Worm (Caenorhabditis elegans) whole organism, L1 larva: ENCODE results near the gene nas-8.
A peak's percentile ranks its signal among the peaks of the same experiment; 100 is the strongest.

Experiments
- C04F5.9 ChIP-seq: sonication (generic microtip); optimal IDR thresholded peaks from 2 replicates; lab custom pipeline; 2016; ENCODE audit warnings: missing genetic modification characterization, missing compliant biosample characterization
- C16A3.4 ChIP-seq: fragments of 150-350 bp; optimal IDR thresholded peaks from 2 replicates; lab custom pipeline; 2014; ENCODE audit warnings: missing biosample characterization, missing genetic modification characterization
- C34B4.2 ChIP-seq: sonication (generic microtip); optimal IDR thresholded peaks from 2 replicates; lab custom pipeline; 2017; ENCODE audit warnings: mild to moderate bottlenecking, missing genetic modification characterization, missing compliant biosample characterization
- F16B12.6 ChIP-seq: fragments of 150-350 bp; optimal IDR thresholded peaks from 2 replicates; lab custom pipeline; 2014; ENCODE audit warnings: missing biosample characterization, missing genetic modification characterization
- aha-1 ChIP-seq: fragments of 150-350 bp; optimal IDR thresholded peaks from 2 replicates; lab custom pipeline; 2014; ENCODE audit warnings: missing biosample characterization, missing genetic modification characterization
- ceh-63 ChIP-seq: fragments of 200-800 bp; sonication (Bioruptor generic); optimal IDR thresholded peaks from 2 replicates; lab custom pipeline; 2018; ENCODE audit warnings: mild to moderate bottlenecking, missing genetic modification characterization, missing compliant biosample characterization
- ceh-82 ChIP-seq, 3 experiments: fragments of 150-350 bp in 1 of 3; sonication (generic microtip) in 2 of 3; optimal IDR thresholded peaks; 2 replicates each; lab custom pipeline; 2014 to 2017; ENCODE audit warnings: missing biosample characterization in 3 of 3, missing genetic modification characterization in 3 of 3
- ceh-88 ChIP-seq: fragments of 200-800 bp; sonication (Bioruptor generic); IDR thresholded peaks from 2 replicates; pipeline ENCODE4 v1.3.6; 2022; ENCODE audit warnings: missing genetic modification characterization, missing compliant biosample characterization
- ceh-90 ChIP-seq: sonication (generic microtip); optimal IDR thresholded peaks from 2 replicates; lab custom pipeline; 2016; ENCODE audit warnings: missing genetic modification characterization, missing compliant biosample characterization
- dpl-1 ChIP-seq, 3 experiments: fragments of 150-350 bp in 2 of 3; sonication (generic microtip) in 1 of 3; optimal IDR thresholded peaks; 2 replicates each; lab custom pipeline; 2014 to 2017; ENCODE audit warnings: missing biosample characterization in 3 of 3, missing genetic modification characterization in 3 of 3, missing genetic modification reagents in 3 of 3
- efl-3 ChIP-seq: fragments of 200-800 bp; sonication (Bioruptor generic); optimal IDR thresholded peaks from 2 replicates; lab custom pipeline; 2018; ENCODE audit warnings: mild to moderate bottlenecking, missing genetic modification characterization, missing compliant biosample characterization
- egl-13 ChIP-seq: sonication (generic microtip); optimal IDR thresholded peaks from 2 replicates; lab custom pipeline; 2016; ENCODE audit warnings: missing genotype, missing genetic modification reagents, missing genetic modification characterization, missing compliant biosample characterization
- elt-2 ChIP-seq: sonication (generic microtip); optimal IDR thresholded peaks from 2 replicates; lab custom pipeline; 2016; ENCODE audit warnings: missing genetic modification characterization, mild to moderate bottlenecking, inconsistent platforms, missing compliant biosample characterization, missing genetic modification reagents
- elt-3 ChIP-seq, 6 experiments: fragments of 150-350 bp in 1 of 6; sonication (generic microtip); optimal IDR thresholded peaks; 2 replicates each; lab custom pipeline; 2017 to 2018; ENCODE audit warnings: missing biosample characterization in 6 of 6, missing genetic modification characterization in 6 of 6, inconsistent platforms in 1 of 6
- fkh-10 ChIP-seq: sonication (generic microtip); optimal IDR thresholded peaks from 2 replicates; lab custom pipeline; 2017; ENCODE audit warnings: missing biosample characterization, missing genetic modification reagents, missing genetic modification characterization
- fkh-4 ChIP-seq: sonication (generic microtip); optimal IDR thresholded peaks from 2 replicates; lab custom pipeline; 2016; ENCODE audit warnings: missing compliant biosample characterization, missing genetic modification characterization, borderline replicate concordance
- fkh-8 ChIP-seq: sonication (generic microtip); optimal IDR thresholded peaks from 2 replicates; lab custom pipeline; 2016; ENCODE audit warnings: mild to moderate bottlenecking, missing genetic modification characterization, missing compliant biosample characterization
- fos-1 ChIP-seq: fragments of 150-350 bp; optimal IDR thresholded peaks from 2 replicates; lab custom pipeline; 2014; ENCODE audit warnings: missing biosample characterization, missing genetic modification characterization
- grh-1 ChIP-seq: fragments of 200-800 bp; sonication (Bioruptor generic); IDR thresholded peaks from 2 replicates; pipeline ENCODE4 v1.3.6; 2022; ENCODE audit warnings: missing genetic modification reagents, missing genetic modification characterization, missing compliant biosample characterization
- hlh-4 ChIP-seq: sonication (generic microtip); optimal IDR thresholded peaks from 2 replicates; lab custom pipeline; 2016; ENCODE audit warnings: mild to moderate bottlenecking, missing genetic modification characterization, missing compliant biosample characterization
- hpl-2 ChIP-seq: fragments of 150-350 bp; optimal IDR thresholded peaks from 2 replicates; lab custom pipeline; 2014; ENCODE audit warnings: missing biosample characterization, missing genetic modification reagents, missing genetic modification characterization
- irx-1 ChIP-seq: sonication (generic microtip); optimal IDR thresholded peaks from 2 replicates; lab custom pipeline; 2016; ENCODE audit warnings: missing genetic modification characterization, missing compliant biosample characterization
- isw-1 ChIP-seq: fragments of 200-800 bp; sonication (Bioruptor generic); IDR thresholded peaks from 2 replicates; pipeline ENCODE4 v1.3.6; 2022; ENCODE audit warnings: missing genetic modification characterization, missing compliant biosample characterization
- jun-1 ChIP-seq: fragments of 150-350 bp; optimal IDR thresholded peaks from 2 replicates; lab custom pipeline; 2014; ENCODE audit warnings: missing biosample characterization, missing genetic modification reagents, missing genetic modification characterization
- lin-13 ChIP-seq: fragments of 150-350 bp; optimal IDR thresholded peaks from 2 replicates; lab custom pipeline; 2014; ENCODE audit warnings: missing biosample characterization, missing genetic modification reagents, missing genetic modification characterization
- lin-14 ChIP-seq: fragments of 200-800 bp; sonication (Bioruptor generic); optimal IDR thresholded peaks from 2 replicates; lab custom pipeline; 2018; ENCODE audit warnings: mild to moderate bottlenecking, missing genetic modification characterization, moderate library complexity, missing compliant biosample characterization
- lin-35 ChIP-seq, 2 experiments: fragments of 150-350 bp; optimal IDR thresholded peaks; 2 replicates each; lab custom pipeline; 2014; ENCODE audit warnings: missing biosample characterization in 2 of 2, missing genetic modification characterization in 2 of 2, missing genetic modification reagents in 2 of 2
- lir-3 ChIP-seq: sonication (generic microtip); optimal IDR thresholded peaks from 2 replicates; lab custom pipeline; 2016; ENCODE audit warnings: mild to moderate bottlenecking, missing genetic modification characterization, moderate library complexity, missing compliant biosample characterization; ENCODE audit not compliant: poor library complexity
- lsy-2 ChIP-seq, 2 experiments: fragments of 150-350 bp; optimal IDR thresholded peaks; 2 replicates each; lab custom pipeline; 2014; ENCODE audit warnings: missing biosample characterization in 2 of 2, missing genetic modification characterization in 2 of 2
- mab-9 ChIP-seq: fragments of 200-800 bp; sonication (Bioruptor generic); IDR thresholded peaks from 2 replicates; pipeline ENCODE4 v1.3.6; 2022; ENCODE audit warnings: missing genetic modification reagents, missing genetic modification characterization, missing compliant biosample characterization
- mef-2 ChIP-seq: fragments of 150-350 bp; optimal IDR thresholded peaks from 2 replicates; lab custom pipeline; 2014; ENCODE audit warnings: missing biosample characterization, missing genetic modification characterization
- nhr-20 ChIP-seq: sonication (generic microtip); optimal IDR thresholded peaks from 2 replicates; lab custom pipeline; 2016; ENCODE audit warnings: mild to moderate bottlenecking, missing genetic modification characterization, missing compliant biosample characterization
- nhr-28 ChIP-seq: fragments of 150-350 bp; optimal IDR thresholded peaks from 2 replicates; lab custom pipeline; 2014; ENCODE audit warnings: missing biosample characterization, missing genetic modification characterization
- nhr-71 ChIP-seq: sonication (generic microtip); optimal IDR thresholded peaks from 2 replicates; lab custom pipeline; 2016; ENCODE audit warnings: mild to moderate bottlenecking, missing genetic modification characterization, moderate library complexity, missing compliant biosample characterization
- nhr-76 ChIP-seq: sonication (generic microtip); optimal IDR thresholded peaks from 2 replicates; lab custom pipeline; 2017; ENCODE audit warnings: missing biosample characterization, missing genetic modification characterization
- nhr-84 ChIP-seq: sonication (generic microtip); optimal IDR thresholded peaks from 2 replicates; lab custom pipeline; 2017; ENCODE audit warnings: missing biosample characterization, missing genetic modification characterization
- nhr-85 ChIP-seq: sonication (generic microtip); peaks from one replicate; lab custom pipeline; 2016; ENCODE audit warnings: missing genetic modification characterization, inconsistent platforms, missing compliant biosample characterization
- nhr-90 ChIP-seq: sonication (generic microtip); optimal IDR thresholded peaks from 2 replicates; lab custom pipeline; 2016; ENCODE audit warnings: mild to moderate bottlenecking, missing genetic modification characterization, missing compliant biosample characterization; ENCODE audit not compliant: poor library complexity
- pag-3 ChIP-seq: sonication (generic microtip); optimal IDR thresholded peaks from 2 replicates; lab custom pipeline; 2017; ENCODE audit warnings: missing genetic modification characterization, mild to moderate bottlenecking, missing compliant biosample characterization, antibody characterized with exemption, borderline replicate concordance; ENCODE audit not compliant: insufficient read depth
- pax-3 ChIP-seq: fragments of 200-800 bp; sonication (Bioruptor generic); optimal IDR thresholded peaks from 2 replicates; lab custom pipeline; 2018; ENCODE audit warnings: mild to moderate bottlenecking, missing genetic modification characterization, moderate library complexity, missing compliant biosample characterization
- pqm-1 ChIP-seq: sonication (generic microtip); optimal IDR thresholded peaks from 3 replicates; lab custom pipeline; 2017; ENCODE audit warnings: missing biosample characterization, missing genetic modification characterization
- rnt-1 ChIP-seq: sonication (generic microtip); optimal IDR thresholded peaks from 2 replicates; lab custom pipeline; 2016; ENCODE audit warnings: mild to moderate bottlenecking, missing genetic modification characterization, moderate library complexity, missing compliant biosample characterization
- skn-1 ChIP-seq: fragments of 150-350 bp; optimal IDR thresholded peaks from 2 replicates; lab custom pipeline; 2014; ENCODE audit warnings: missing biosample characterization, missing genetic modification characterization
- sox-4 ChIP-seq: sonication (generic microtip); optimal IDR thresholded peaks from 2 replicates; lab custom pipeline; 2016; ENCODE audit warnings: missing genetic modification characterization, missing compliant biosample characterization
- sptf-1 ChIP-seq: fragments of 150-350 bp; optimal IDR thresholded peaks from 2 replicates; lab custom pipeline; 2014; ENCODE audit warnings: missing biosample characterization, missing genetic modification characterization
- sup-37 ChIP-seq: fragments of 200-800 bp; sonication (Bioruptor generic); optimal IDR thresholded peaks from 2 replicates; lab custom pipeline; 2018; ENCODE audit warnings: mild to moderate bottlenecking, missing genetic modification characterization, missing compliant biosample characterization
- swsn-7 ChIP-seq: sonication (generic microtip); optimal IDR thresholded peaks from 2 replicates; lab custom pipeline; 2016; ENCODE audit warnings: missing genetic modification characterization, missing compliant biosample characterization
- unc-130 ChIP-seq: fragments of 150-350 bp; optimal IDR thresholded peaks from 2 replicates; lab custom pipeline; 2017; ENCODE audit warnings: missing biosample characterization, missing genetic modification characterization, inconsistent platforms
- unc-86 ChIP-seq: sonication (generic microtip); optimal IDR thresholded peaks from 2 replicates; lab custom pipeline; 2016; ENCODE audit warnings: missing genetic modification characterization, missing compliant biosample characterization
- unc-98 ChIP-seq: fragments of 200-800 bp; sonication (Bioruptor generic); IDR thresholded peaks from 2 replicates; pipeline ENCODE4 v1.3.6; 2022; ENCODE audit warnings: missing genetic modification characterization, missing compliant biosample characterization
- xbp-1 ChIP-seq: sonication (generic microtip); optimal IDR thresholded peaks from 2 replicates; lab custom pipeline; 2016; ENCODE audit warnings: missing genetic modification characterization, missing compliant biosample characterization
- zag-1 ChIP-seq: fragments of 150-350 bp; optimal IDR thresholded peaks from 2 replicates; lab custom pipeline; 2014; ENCODE audit warnings: missing biosample characterization, missing genetic modification characterization
- zip-4 ChIP-seq: fragments of 200-800 bp; sonication (Bioruptor generic); optimal IDR thresholded peaks from 2 replicates; lab custom pipeline; 2018; ENCODE audit warnings: mild to moderate bottlenecking, missing genetic modification characterization, moderate library complexity, missing compliant biosample characterization

The nas-8 gene

DNA sequence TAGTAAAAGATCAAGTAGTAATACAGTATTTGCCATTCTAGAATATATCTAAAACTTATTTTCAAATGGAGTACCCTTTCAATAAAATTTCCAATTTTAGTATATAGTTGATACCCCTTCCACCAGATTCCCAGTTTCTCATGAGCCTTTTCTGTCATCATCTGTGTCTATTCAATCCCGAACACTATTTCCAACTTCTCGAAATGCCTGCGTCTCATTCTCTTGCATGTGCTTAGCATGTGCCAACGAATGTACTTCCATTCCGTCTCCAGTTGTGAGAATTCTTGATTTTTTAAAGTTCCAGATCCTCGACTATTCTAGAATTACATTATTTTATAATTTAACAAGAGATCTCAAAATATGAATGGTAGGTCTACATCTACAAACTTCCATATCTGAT is 51.9 kb downstream of the nas-8 start, which contains the start of gene C42D4.18:
TSS of gene C42D4.18 (plus strand) at position 231 of the 400 bp plus-strand sequence.
- TF ChIP-seq fkh-8 (tag; lab: Kevin White, UChicago) (peak; percentile 37), sup-37 (no peak), C16A3.4 (tag; lab: Kevin White, UChicago) (no peak), ceh-63 (GFP tag; lab: Kevin White, UChicago) (no peak), fkh-10 (no peak), ceh-88 (GFP tag; lab: Robert Waterston, UW) (no peak), zip-4 (no peak), F16B12.6 (tag; lab: Kevin White, UChicago) (peak; percentile 16), nhr-85 (tag; lab: Kevin White, UChicago) (peak; percentile 44), unc-130 (no peak), nhr-71 (peak; percentile 57), jun-1 (tag; lab: Kevin White, UChicago) (no peak), skn-1 (tag; lab: Kevin White, UChicago) (no peak), efl-3 (GFP tag; lab: Kevin White, UChicago) (no peak), unc-98 (GFP tag; lab: Robert Waterston, UW) (no peak), lir-3 (peak; percentile 7), zag-1 (no peak), C04F5.9 (tag; lab: Kevin White, UChicago) (no peak), nhr-84 (tag; lab: Kevin White, UChicago) (no peak), isw-1 (peak; percentile 24), nhr-76 (tag; lab: Kevin White, UChicago) (no peak), hpl-2 (GFP tag; lab: Kevin White, UChicago) (no peak), hlh-4 (tag; lab: Kevin White, UChicago) (no peak), pag-3 (no peak), sox-4 (no peak), ceh-90 (no peak), fkh-4 (tag; lab: Kevin White, UChicago) (no peak), lin-14 (GFP tag; lab: Kevin White, UChicago) (no peak), grh-1 (GFP tag; lab: Robert Waterston, UW) (no peak), pax-3 (tag; lab: Kevin White, UChicago) (no peak), unc-86 (tag; lab: Kevin White, UChicago) (no peak), ceh-82 (tag; optimal IDR thresholded peaks at IDR 0.05; lab: Kevin White, UChicago) (peak in 1 of 3 experiments; percentile 31), irx-1 (tag; lab: Kevin White, UChicago) (no peak), mab-9 (GFP tag; lab: Robert Waterston, UW) (no peak), lin-13 (GFP tag; lab: Kevin White, UChicago) (no peak), elt-2 (tag; lab: Kevin White, UChicago) (no peak), elt-3 (tag; optimal IDR thresholded peaks at IDR 0.05; lab: Kevin White, UChicago) (no peak), nhr-90 (no peak), pqm-1 (tag; lab: Kevin White, UChicago) (no peak), mef-2 (no peak), xbp-1 (tag; lab: Kevin White, UChicago) (no peak), lin-35 (GFP tag; optimal IDR thresholded peaks at IDR 0.05; lab: Kevin White, UChicago) (no peak), swsn-7 (peak; percentile 25), sptf-1 (tag; lab: Kevin White, UChicago) (no peak), fos-1 (tag; lab: Kevin White, UChicago) (no peak), nhr-20 (tag; lab: Kevin White, UChicago) (no peak), egl-13 (tag; lab: Kevin White, UChicago) (no peak), lsy-2 (tag; optimal IDR thresholded peaks at IDR 0.05; lab: Kevin White, UChicago) (peak; percentile 36 to 44), dpl-1 (GFP tag; optimal IDR thresholded peaks at IDR 0.05; lab: Kevin White, UChicago) (peak; percentile 8 to 27 (median 13)), aha-1 (tag; lab: Kevin White, UChicago) (no peak), rnt-1 (tag; lab: Kevin White, UChicago) (peak; percentile 38), nhr-28 (no peak), C34B4.2 (tag; lab: Kevin White, UChicago) (no peak)
